Worm (Caenorhabditis elegans): ENCODE results near the gene B0454.8.

B0454.8 gene

ce11 chrII:3043358-3043757 lies at the start of gene B0454.8:
Gene B0454.8 (minus strand): TSS chrII:3043458.
- no peak for TF ChIP-seq zfp-3 (GFP tag; conservative IDR thresholded peaks at IDR 0.05)
- TF ChIP-seq ceh-62 (tag; optimal IDR thresholded peaks at IDR 0.05): no peak
- no peak for TF ChIP-seq dmd-9 (GFP tag; IDR thresholded peaks at IDR 0.05)
- no peak for TF ChIP-seq madf-5 (GFP tag; IDR thresholded peaks at IDR 0.05)
- no peak for TF ChIP-seq daf-8 (GFP tag; IDR thresholded peaks at IDR 0.05)
- no peak for TF ChIP-seq nhr-237 (tag; optimal IDR thresholded peaks at IDR 0.05)
- no peak for TF ChIP-seq dpl-1 (GFP tag; optimal IDR thresholded peaks at IDR 0.05)
- TF ChIP-seq unc-62 (GFP tag; optimal IDR thresholded peaks at IDR 0.05 in 1 of 2): no peak
- no peak for TF ChIP-seq unc-62 (tag; optimal IDR thresholded peaks at IDR 0.05)
- no peak for TF ChIP-seq nhr-102 (tag; optimal IDR thresholded peaks at IDR 0.05)
- TF ChIP-seq ces-1 (GFP tag; optimal IDR thresholded peaks at IDR 0.05): no peak

ce11 chrII:3091268-3091667 lies 48.0 kb upstream of the B0454.8 start, which contains the start of gene srg-21:
Gene srg-21 (minus strand): TSS chrII:3091368.
- no peak for TF ChIP-seq cey-2 (tag; optimal IDR thresholded peaks at IDR 0.05; ENCODE audit: borderline replicate concordance, insufficient read depth)
- no peak for TF ChIP-seq hlh-11 (tag; optimal IDR thresholded peaks at IDR 0.05)
- no peak for TF ChIP-seq nhr-42 (GFP tag; IDR thresholded peaks at IDR 0.05)
- no peak for TF ChIP-seq nhr-76 (tag; optimal IDR thresholded peaks at IDR 0.05)
- no peak for TF ChIP-seq attf-4 (tag; optimal IDR thresholded peaks at IDR 0.05)
- TF ChIP-seq ceh-28 (tag; optimal IDR thresholded peaks at IDR 0.05): no peak
- TF ChIP-seq F44E2.7 (GFP tag; IDR thresholded peaks at IDR 0.05): no peak
- TF ChIP-seq F26F4.8 (GFP tag; conservative IDR thresholded peaks at IDR 0.05): no peak
- TF ChIP-seq nhr-25 (tag; optimal IDR thresholded peaks at IDR 0.05; ENCODE audit: borderline replicate concordance, insufficient read depth): no peak
- no peak for TF ChIP-seq vab-7 (GFP tag; IDR thresholded peaks at IDR 0.05)
- no peak for TF ChIP-seq mdt-29 (GFP tag; IDR thresholded peaks at IDR 0.05)
- TF ChIP-seq dmd-8 (GFP tag; IDR thresholded peaks at IDR 0.05): no peak
- TF ChIP-seq lir-3 (tag; optimal IDR thresholded peaks at IDR 0.05): no peak
- TF ChIP-seq dmd-9 (GFP tag; IDR thresholded peaks at IDR 0.05): no peak
- no peak for TF ChIP-seq Y105C5A.15 (GFP tag; IDR thresholded peaks at IDR 0.05)
- no peak for TF ChIP-seq madf-9 (GFP tag; conservative IDR thresholded peaks at IDR 0.05)

- TF ChIP-seq ctbp-1 (GFP tag; IDR thresholded peaks at IDR 0.05) (no peak), set-16 (GFP tag; IDR thresholded peaks at IDR 0.05) (peak; percentile 51)
These were observed 43.9 kb upstream of the B0454.8 start for ce11 chrII:3087134-3087533.

ce11 chrII:3078496-3078895 lies 35.2 kb upstream of the B0454.8 start, which contains the start of gene copb-1:
Gene copb-1 (plus strand): TSS chrII:3078796.
- TF ChIP-seq ama-1 (optimal IDR thresholded peaks at IDR 0.05): no peak
- 0 out of 2 replicates have a peak, but pooled peaks have one; percentile 42 for TF ChIP-seq Y75B8A.6 (GFP tag; IDR thresholded peaks at IDR 0.05)
- TF ChIP-seq arid-1 (GFP tag; conservative IDR thresholded peaks at IDR 0.05): no peak

- TF ChIP-seq ztf-7 (tag; optimal IDR thresholded peaks at IDR 0.05) (peak; percentile 83), lim-7 (GFP tag; IDR thresholded peaks at IDR 0.05) (0 out of 2 replicates have a peak, but pooled peaks have one; percentile 46), lir-3 (tag; optimal IDR thresholded peaks at IDR 0.05) (no peak), spr-3 (GFP tag; optimal IDR thresholded peaks at IDR 0.05) (peak; percentile 94), F44E2.7 (GFP tag; IDR thresholded peaks at IDR 0.05) (peak; percentile 70; the same call in 1 of the 2 replicates), sdz-12 (GFP tag; optimal IDR thresholded peaks at IDR 0.05) (no peak), hlh-30 (tag; optimal IDR thresholded peaks at IDR 0.05; ENCODE audit: insufficient read depth) (peak; percentile 92), nhr-102 (tag; optimal IDR thresholded peaks at IDR 0.05) (peak; percentile 94), vab-7 (GFP tag; IDR thresholded peaks at IDR 0.05) (peak; percentile 62), rbr-2 (tag; optimal IDR thresholded peaks at IDR 0.05) (peak; percentile 92), D1046.2 (GFP tag; IDR thresholded peaks at IDR 0.05) (no peak), php-3 (GFP tag; IDR thresholded peaks at IDR 0.05) (peak; percentile 89), lin-29 (GFP tag; IDR thresholded peaks at IDR 0.05) (peak; percentile 80), mep-1 (tag; optimal IDR thresholded peaks at IDR 0.05) (peak; percentile 95), mdt-29 (GFP tag; IDR thresholded peaks at IDR 0.05) (peak; percentile 45; the same call in 1 of the 2 replicates), madf-9 (GFP tag; conservative IDR thresholded peaks at IDR 0.05) (peak; percentile 81), ama-1 (optimal IDR thresholded peaks at IDR 0.05) (no peak), Y5F2A.4 (GFP tag; optimal IDR thresholded peaks at IDR 0.05) (peak; percentile 71), mes-2 (tag; optimal IDR thresholded peaks at IDR 0.05; ENCODE audit: poor library complexity, severe bottlenecking) (peak; percentile 96), lin-38 (GFP tag; IDR thresholded peaks at IDR 0.05) (peak; percentile 89)
These were observed 33.7 kb upstream of the B0454.8 start, which contains the start of gene Y25C1A.8 for ce11 chrII:3076915-3077314. Gene Y25C1A.8 (minus strand): TSS chrII:3076959.

Measured in whole organism, L4 larva.